Worm (Caenorhabditis elegans): ENCODE data around the gene srx-87.

- TF ChIP-seq tbx-37 (GFP tag; conservative IDR thresholded peaks at IDR 0.05) (no peak), F13C5.2 (tag; optimal IDR thresholded peaks at IDR 0.05) (no peak), ama-1 (optimal IDR thresholded peaks at IDR 0.05) (no peak), flt-1 (GFP tag; IDR thresholded peaks at IDR 0.05) (no peak), ets-7 (tag; optimal IDR thresholded peaks at IDR 0.05) (no peak), hmbx-1 (tag; optimal IDR thresholded peaks at IDR 0.05) (no peak), tbx-11 (GFP tag; IDR thresholded peaks at IDR 0.05) (no peak), hnd-1 (tag; optimal IDR thresholded peaks at IDR 0.05) (no peak), hmg-4 (GFP tag; optimal IDR thresholded peaks at IDR 0.05) (no peak), pes-1 (GFP tag; IDR thresholded peaks at IDR 0.05) (no peak), aly-1 (tag; optimal IDR thresholded peaks at IDR 0.05) (no peak), sea-1 (GFP tag; conservative IDR thresholded peaks at IDR 0.05) (no peak)
These were observed 33.6 kb upstream of the srx-87 start for ce11 chrV:11531100-11531499.

All from whole organism, early embryonic.